Worm (Caenorhabditis elegans) whole organism, mixed stage, embryonic: ENCODE results near the gene F13E9.5.

ENCODE experiments used
- ceh-83 ChIP-seq: fragments of 200-800 bp; sonication (Bioruptor generic); optimal IDR thresholded peaks from 2 replicates; lab custom pipeline; 2018; ENCODE audit warnings: mild to moderate bottlenecking, missing genetic modification characterization, missing compliant biosample characterization
- nhr-28 ChIP-seq: fragments of 150-350 bp; optimal IDR thresholded peaks from 2 replicates; lab custom pipeline; 2014; ENCODE audit warnings: missing biosample characterization, missing genetic modification characterization

ce11 chrIV:10909708-10910107 lies 25.5 kb upstream of the F13E9.5 start, which contains the start of gene pyk-2:
- TF ChIP-seq ceh-83 (GFP tag; lab: Kevin White, UChicago) (no peak), nhr-28 (tag; lab: Kevin White, UChicago) (no peak)
